Fruit fly (Drosophila melanogaster): Measurements from ENCODE around the gene CG4438.

Gene CG4438

DNA sequence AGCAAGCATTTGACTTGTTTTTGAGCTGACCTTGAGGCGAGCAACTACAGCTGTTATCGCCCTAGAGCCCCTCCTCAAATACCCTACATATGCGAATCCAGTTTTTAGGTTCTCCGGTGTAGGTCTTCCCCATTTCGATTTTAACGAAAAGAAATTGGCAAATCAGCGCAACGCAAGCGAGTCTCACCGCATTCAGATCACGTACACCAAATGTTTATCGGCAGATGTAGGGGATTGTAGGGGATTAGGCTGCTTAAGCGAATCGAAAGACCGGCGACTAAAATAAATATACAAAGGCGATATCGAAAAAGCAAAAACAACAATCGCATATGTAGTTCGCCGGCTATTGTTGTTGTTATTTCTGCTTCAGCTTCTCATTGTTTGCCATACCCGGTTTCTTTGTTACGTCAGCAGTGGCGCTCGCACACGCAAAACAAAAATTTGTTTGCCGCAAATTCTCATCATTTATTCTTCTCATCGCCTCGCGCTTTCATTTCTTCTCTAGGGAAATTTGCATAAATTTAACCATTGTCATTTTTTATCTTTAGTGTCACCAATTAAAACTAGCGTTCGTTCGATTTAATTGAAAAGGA, 9.7 kb downstream of the CG4438 start (continued):
- TF ChIP-seq net (GFP tag; optimal IDR thresholded peaks at IDR 0.05) (peak; percentile 93), Lpt (GFP tag; optimal IDR thresholded peaks at IDR 0.05) (peak; percentile 88), OdsH (GFP tag; optimal IDR thresholded peaks at IDR 0.05) (peak; percentile 94), topi (GFP tag; optimal IDR thresholded peaks at IDR 0.05) (peak; percentile 94), CG31627 (GFP tag; optimal IDR thresholded peaks at IDR 0.05) (peak; percentile 94), CG16779 (tag; optimal IDR thresholded peaks at IDR 0.05) (peak; percentile 91), CG6163 (GFP tag; IDR thresholded peaks at IDR 0.05) (peak; percentile 94), fkh (GFP tag; optimal IDR thresholded peaks at IDR 0.05) (peak; percentile 89), esn (GFP tag; optimal IDR thresholded peaks at IDR 0.05) (peak; percentile 94), pdm3 (GFP tag; optimal IDR thresholded peaks at IDR 0.05) (peak; percentile 95), CG11762 (GFP tag; optimal IDR thresholded peaks at IDR 0.05; ENCODE audit: insufficient read depth) (peak; percentile 80), Met (GFP tag; optimal IDR thresholded peaks at IDR 0.05) (peak; percentile 98), CG8319 (GFP tag; optimal IDR thresholded peaks at IDR 0.05) (peak; percentile 78), CG3919 (GFP tag; optimal IDR thresholded peaks at IDR 0.05) (peak; percentile 96), Ets96B (tag; optimal IDR thresholded peaks at IDR 0.05) (peak; percentile 96), Sox15 (GFP tag; optimal IDR thresholded peaks at IDR 0.05) (peak; percentile 92), fd59A (GFP tag; optimal IDR thresholded peaks at IDR 0.05) (peak; percentile 89), achi (GFP tag; optimal IDR thresholded peaks at IDR 0.05) (peak; percentile 91), CG6854 (GFP tag; optimal IDR thresholded peaks at IDR 0.05) (no peak), CG32006 (GFP tag; optimal IDR thresholded peaks at IDR 0.05) (peak; percentile 86), CG11902 (GFP tag; optimal IDR thresholded peaks at IDR 0.05) (peak; percentile 94), Sox14 (GFP tag; optimal IDR thresholded peaks at IDR 0.05) (peak; percentile 97), CG34406 (GFP tag; optimal IDR thresholded peaks at IDR 0.05) (peak; percentile 88)

dm6 chr2L:9387240-9387672, 10.5 kb downstream of the CG4438 start, which contains the start of gene Aldh:
Aldh (plus strand) TSS chr2L:9387389.
- no peak for TF ChIP-seq topi (GFP tag; optimal IDR thresholded peaks at IDR 0.05)
- TF ChIP-seq CG31627 (GFP tag; optimal IDR thresholded peaks at IDR 0.05): no peak
- TF ChIP-seq Met (GFP tag; optimal IDR thresholded peaks at IDR 0.05): no peak
- TF ChIP-seq Hr39 (GFP tag; optimal IDR thresholded peaks at IDR 0.05): no peak
- TF ChIP-seq esn (GFP tag; optimal IDR thresholded peaks at IDR 0.05): no peak
- TF ChIP-seq fkh (GFP tag; optimal IDR thresholded peaks at IDR 0.05): no peak
- TF ChIP-seq Ets96B (tag; optimal IDR thresholded peaks at IDR 0.05): peak; percentile 75
- TF ChIP-seq CG7368 (GFP tag; optimal IDR thresholded peaks at IDR 0.05): peak; percentile 16
- TF ChIP-seq OdsH (GFP tag; optimal IDR thresholded peaks at IDR 0.05): peak; percentile 53
- TF ChIP-seq cyc (GFP tag; optimal IDR thresholded peaks at IDR 0.05): no peak
- TF ChIP-seq CG6854 (GFP tag; optimal IDR thresholded peaks at IDR 0.05): no peak
- TF ChIP-seq CG16779 (tag; optimal IDR thresholded peaks at IDR 0.05): no peak
- TF ChIP-seq CG1621 (tag; optimal IDR thresholded peaks at IDR 0.05): peak; percentile 22
- TF ChIP-seq CG8119 (GFP tag; IDR thresholded peaks at IDR 0.05): peak; percentile 57; the same call in 1 of the 3 replicates
- TF ChIP-seq CG15336 (GFP tag; IDR thresholded peaks at IDR 0.05): peak; percentile 65
- TF ChIP-seq salr (GFP tag; optimal IDR thresholded peaks at IDR 0.05): peak in 1 of 2 experiments; percentile 32
- TF ChIP-seq dsx (GFP tag; optimal IDR thresholded peaks at IDR 0.05; ENCODE audit: poor library complexity, severe bottlenecking): peak; percentile 62
- TF ChIP-seq Smox (GFP tag; optimal IDR thresholded peaks at IDR 0.05): no peak
- no peak for TF ChIP-seq lz (GFP tag; optimal IDR thresholded peaks at IDR 0.05)
- TF ChIP-seq Ets21C (GFP tag; optimal IDR thresholded peaks at IDR 0.05): no peak
- no peak for TF ChIP-seq Eip93F (GFP tag; optimal IDR thresholded peaks at IDR 0.05)
- TF ChIP-seq CG3919 (GFP tag; optimal IDR thresholded peaks at IDR 0.05): peak; percentile 35
- TF ChIP-seq CG32006 (GFP tag; optimal IDR thresholded peaks at IDR 0.05): peak; percentile 79
- TF ChIP-seq Blimp-1 (GFP tag; optimal IDR thresholded peaks at IDR 0.05): no peak
- TF ChIP-seq CG8319 (GFP tag; optimal IDR thresholded peaks at IDR 0.05): no peak
- TF ChIP-seq Sox15 (GFP tag; optimal IDR thresholded peaks at IDR 0.05): no peak
- no peak for TF ChIP-seq fd85E (GFP tag; optimal IDR thresholded peaks at IDR 0.05)
- TF ChIP-seq Lpt (GFP tag; optimal IDR thresholded peaks at IDR 0.05): no peak
- TF ChIP-seq Sox14 (GFP tag; optimal IDR thresholded peaks at IDR 0.05): no peak
- TF ChIP-seq acj6 (GFP tag; optimal IDR thresholded peaks at IDR 0.05): peak; percentile 69
- TF ChIP-seq CG11902 (GFP tag; optimal IDR thresholded peaks at IDR 0.05): no peak
- peak; percentile 82 for TF ChIP-seq Eip78C (GFP tag)
- TF ChIP-seq CG10631 (GFP tag; optimal IDR thresholded peaks at IDR 0.05): peak; percentile 66
- TF ChIP-seq CG6808 (GFP tag; optimal IDR thresholded peaks at IDR 0.05): peak; percentile 53
- peak; percentile 73 for TF ChIP-seq CG3032 (tag; optimal IDR thresholded peaks at IDR 0.05)
- no peak for TF ChIP-seq Hr4 (GFP tag; optimal IDR thresholded peaks at IDR 0.05)
- TF ChIP-seq CG11294 (GFP tag; IDR thresholded peaks at IDR 0.05): peak; percentile 64
- no peak for TF ChIP-seq vri (GFP tag; optimal IDR thresholded peaks at IDR 0.05)
- TF ChIP-seq CG11762 (GFP tag; optimal IDR thresholded peaks at IDR 0.05; ENCODE audit: insufficient read depth): peak; percentile 43
- no peak for TF ChIP-seq Sox102F (GFP tag; optimal IDR thresholded peaks at IDR 0.05)
